Fruit fly (Drosophila melanogaster) whole organism, adult: Measurements from ENCODE around the gene Fit2.
A peak's percentile ranks its signal among the peaks of the same experiment; 100 is the strongest.

Experiments
- CG11617 ChIP-seq: fragments of 200-800 bp; sonication (Bioruptor generic); optimal IDR thresholded peaks from 2 replicates; lab custom pipeline; 2017; ENCODE audit warnings: mild to moderate bottlenecking, missing biosample characterization, missing genetic modification reagents, missing genetic modification characterization
- CG12768 ChIP-seq: fragments of 200-800 bp; sonication (Bioruptor generic); optimal IDR thresholded peaks from 2 replicates; lab custom pipeline; 2017; ENCODE audit warnings: missing biosample characterization, missing genetic modification characterization, mild to moderate bottlenecking, moderate library complexity, missing genetic modification reagents
- CG14711 ChIP-seq: fragments of 200-800 bp; sonication (Bioruptor generic); optimal IDR thresholded peaks from 2 replicates; lab custom pipeline; 2018; ENCODE audit warnings: missing biosample characterization, mild to moderate bottlenecking, missing genetic modification characterization, moderate library complexity
- CG1620 ChIP-seq: fragments of 200-800 bp; sonication (Bioruptor generic); optimal IDR thresholded peaks from 2 replicates; lab custom pipeline; 2016; ENCODE audit warnings: missing biosample characterization, missing genetic modification characterization
- CG33017 ChIP-seq: fragments of 200-800 bp; sonication (Bioruptor generic); optimal IDR thresholded peaks from 2 replicates; lab custom pipeline; 2018; ENCODE audit warnings: missing biosample characterization, mild to moderate bottlenecking, missing genetic modification characterization, moderate library complexity
- CG5204 ChIP-seq: fragments of 200-800 bp; sonication (Bioruptor generic); optimal IDR thresholded peaks from 2 replicates; lab custom pipeline; 2016; ENCODE audit warnings: missing biosample characterization, missing genetic modification characterization
- CG7045 ChIP-seq: fragments of 200-800 bp; sonication (Bioruptor generic); optimal IDR thresholded peaks from 2 replicates; lab custom pipeline; 2017; ENCODE audit warnings: missing biosample characterization, mild to moderate bottlenecking, missing genetic modification characterization
- CG7101 ChIP-seq: fragments of 200-800 bp; sonication (Bioruptor generic); optimal IDR thresholded peaks from 2 replicates; lab custom pipeline; 2018; ENCODE audit warnings: missing biosample characterization, mild to moderate bottlenecking, missing genetic modification characterization, moderate library complexity
- Clk ChIP-seq: fragments of 200-800 bp; sonication (Bioruptor generic); optimal IDR thresholded peaks from 2 replicates; lab custom pipeline; 2017; ENCODE audit warnings: missing biosample characterization, missing genetic modification characterization
- Crg-1 ChIP-seq: fragments of 200-800 bp; sonication (Bioruptor generic); optimal IDR thresholded peaks from 2 replicates; lab custom pipeline; 2016; ENCODE audit warnings: missing biosample characterization, missing genetic modification characterization
- Hr96 ChIP-seq: fragments of 200-800 bp; sonication (Bioruptor generic); optimal IDR thresholded peaks from 2 replicates; lab custom pipeline; 2016; ENCODE audit warnings: missing biosample characterization, missing genetic modification characterization
- Mnt ChIP-seq: fragments of 200-800 bp; sonication (Bioruptor generic); optimal IDR thresholded peaks from 2 replicates; lab custom pipeline; 2016; ENCODE audit warnings: missing biosample characterization, mild to moderate bottlenecking, missing genetic modification characterization
- bab1 ChIP-seq: fragments of 200-800 bp; sonication (Bioruptor generic); optimal IDR thresholded peaks from 3 replicates; lab custom pipeline; 2019; ENCODE audit warnings: missing biosample characterization, mild to moderate bottlenecking, missing genetic modification characterization, moderate library complexity
- cic ChIP-seq: fragments of 200-800 bp; sonication (Bioruptor generic); optimal IDR thresholded peaks from 2 replicates; lab custom pipeline; 2017; ENCODE audit warnings: missing biosample characterization, mild to moderate bottlenecking, missing genetic modification characterization, moderate library complexity
- cnc ChIP-seq, 2 experiments: fragments of >200 bp; optimal IDR thresholded peaks; 2 replicates each; lab custom pipeline; 2017
- kay ChIP-seq: fragments of 200-800 bp; sonication (Bioruptor generic); peaks from one replicate; lab custom pipeline; 2016; ENCODE audit warnings: missing biosample characterization, missing genetic modification characterization, borderline replicate concordance
- ovo ChIP-seq: fragments of 200-800 bp; sonication (Bioruptor generic); optimal IDR thresholded peaks from 2 replicates; lab custom pipeline; 2016; ENCODE audit warnings: missing biosample characterization, missing genetic modification characterization
- pad ChIP-seq: fragments of 200-800 bp; sonication (Bioruptor generic); optimal IDR thresholded peaks from 3 replicates; lab custom pipeline; 2017; ENCODE audit warnings: missing biosample characterization, missing genetic modification characterization, mild to moderate bottlenecking, moderate library complexity, missing genetic modification reagents
- tj ChIP-seq: fragments of 200-800 bp; sonication (Bioruptor generic); optimal IDR thresholded peaks from 3 replicates; lab custom pipeline; 2017; ENCODE audit warnings: missing biosample characterization, mild to moderate bottlenecking, missing genetic modification characterization, moderate library complexity
- toe ChIP-seq: fragments of 200-800 bp; sonication (Bioruptor generic); optimal IDR thresholded peaks from 2 replicates; lab custom pipeline; 2016; ENCODE audit warnings: missing biosample characterization, missing genetic modification characterization

Gene Fit2

dm6 chr3L:17007496-17007895, 16.6 kb upstream of the Fit2 start:
- TF ChIP-seq cic (GFP tag; lab: Kevin White, UChicago) (peak; percentile 7), Mnt (GFP tag; lab: Kevin White, UChicago) (no peak), kay (GFP tag; lab: Kevin White, UChicago) (peak; percentile 88)

dm6 chr3L:17007945-17008344, 16.2 kb upstream of the Fit2 start:
- no peak for TF ChIP-seq CG7101 (tag; lab: Kevin White, UChicago)
- TF ChIP-seq CG12768 (GFP tag; lab: Kevin White, UChicago), result peak; percentile 75
- TF ChIP-seq Clk (GFP tag; lab: Kevin White, UChicago), result no peak
- peak in 1 of 2 experiments; percentile 19 for TF ChIP-seq cnc (optimal IDR thresholded peaks at IDR 0.05; lab: Kevin White, UChicago)

dm6 chr3L:17008911-17009364, 15.2 kb upstream of the Fit2 start:
- TF ChIP-seq Hr96 (no peak), tj (peak; percentile 12), cic (GFP tag; lab: Kevin White, UChicago) (peak; percentile 47), Crg-1 (GFP tag; lab: Kevin White, UChicago) (no peak), ovo (GFP tag; lab: Kevin White, UChicago) (no peak), Clk (GFP tag; lab: Kevin White, UChicago) (no peak), CG5204 (GFP tag; lab: Kevin White, UChicago) (no peak), CG7101 (tag; lab: Kevin White, UChicago) (no peak), CG11617 (GFP tag; lab: Kevin White, UChicago) (no peak), pad (GFP tag; lab: Kevin White, UChicago) (no peak), kay (GFP tag; lab: Kevin White, UChicago) (peak; percentile 63), CG33017 (peak; percentile 2), toe (peak; percentile 9), Mnt (GFP tag; lab: Kevin White, UChicago) (no peak), CG1620 (GFP tag; lab: Kevin White, UChicago) (no peak), CG14711 (tag; lab: Kevin White, UChicago) (no peak), bab1 (GFP tag; lab: Kevin White, UChicago) (no peak), cnc (optimal IDR thresholded peaks at IDR 0.05; lab: Kevin White, UChicago) (no peak)

- peak; percentile 92 for TF ChIP-seq CG12768 (GFP tag; lab: Kevin White, UChicago)
- TF ChIP-seq Crg-1 (GFP tag; lab: Kevin White, UChicago), result peak; percentile 2
- TF ChIP-seq cic (GFP tag; lab: Kevin White, UChicago), result peak; percentile 99
- peak; percentile 38 for TF ChIP-seq Clk (GFP tag; lab: Kevin White, UChicago)
- peak; percentile 28 for TF ChIP-seq CG11617 (GFP tag; lab: Kevin White, UChicago)
- peak; percentile 92 for TF ChIP-seq tj
- peak; percentile 44 for TF ChIP-seq CG7101 (tag; lab: Kevin White, UChicago)
- peak; percentile 69 for TF ChIP-seq CG33017
- TF ChIP-seq CG1620 (GFP tag; lab: Kevin White, UChicago), result peak; percentile 17
- peak in 1 of 2 experiments; percentile 76 for TF ChIP-seq cnc (optimal IDR thresholded peaks at IDR 0.05; lab: Kevin White, UChicago)
- TF ChIP-seq Mnt (GFP tag; lab: Kevin White, UChicago), result peak; percentile 92
- TF ChIP-seq bab1 (GFP tag; lab: Kevin White, UChicago), result peak; percentile 74
- no peak for TF ChIP-seq CG14711 (tag; lab: Kevin White, UChicago)
- no peak for TF ChIP-seq toe
- TF ChIP-seq Hr96, result peak; percentile 78
- TF ChIP-seq CG5204 (GFP tag; lab: Kevin White, UChicago), result peak; percentile 53
- TF ChIP-seq ovo (GFP tag; lab: Kevin White, UChicago), result peak; percentile 82
- peak; percentile 91 for TF ChIP-seq pad (GFP tag; lab: Kevin White, UChicago)
- TF ChIP-seq CG7045 (GFP tag; lab: Kevin White, UChicago), result peak; percentile 53
- TF ChIP-seq kay (GFP tag; lab: Kevin White, UChicago), result no peak
Observed at dm6 chr3L:17009715-17010491, 14.2 kb upstream of the Fit2 start.

DNA sequence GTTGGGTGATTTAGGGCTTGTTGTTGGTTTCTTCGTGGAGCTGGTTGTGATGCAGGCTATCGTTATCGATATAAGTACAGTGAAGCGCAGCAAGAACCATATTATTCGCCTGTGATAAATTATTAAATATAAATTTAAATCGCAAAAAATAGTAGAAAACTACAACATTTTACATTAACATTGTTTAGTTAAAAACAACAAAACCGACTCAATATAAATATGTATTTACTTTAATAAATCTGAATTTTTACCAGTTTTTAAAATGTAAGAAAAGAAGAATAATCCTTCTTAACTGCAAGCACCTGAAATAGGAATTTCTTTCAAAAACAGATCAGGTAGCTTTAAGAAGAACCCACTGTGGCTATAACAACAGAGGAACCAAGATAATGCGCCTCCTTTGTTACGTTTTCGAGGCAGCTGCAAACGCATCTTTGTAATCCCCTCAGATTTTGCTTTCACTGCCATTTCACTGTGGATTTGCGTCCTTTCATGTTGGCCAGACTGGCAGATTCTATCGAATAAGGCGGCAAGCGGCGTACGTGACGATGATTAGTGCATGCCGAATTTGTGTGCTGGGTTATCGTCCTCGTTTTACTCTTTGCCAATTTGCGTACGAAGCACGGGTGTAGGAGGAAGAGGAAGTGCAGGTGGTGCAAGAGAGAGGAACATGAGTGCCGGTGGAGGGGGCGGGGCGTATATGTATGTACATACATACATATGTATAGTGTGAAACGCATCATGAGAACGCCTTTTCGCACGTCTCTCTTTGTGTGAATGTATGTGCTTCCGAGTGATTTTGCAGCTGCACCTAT, 13.4 kb upstream of the Fit2 start:
- TF ChIP-seq kay (GFP tag; lab: Kevin White, UChicago) (peak; percentile 91), CG14711 (tag; lab: Kevin White, UChicago) (no peak), CG7045 (GFP tag; lab: Kevin White, UChicago) (no peak), CG11617 (GFP tag; lab: Kevin White, UChicago) (no peak), bab1 (GFP tag; lab: Kevin White, UChicago) (no peak), Clk (GFP tag; lab: Kevin White, UChicago) (no peak), CG5204 (GFP tag; lab: Kevin White, UChicago) (no peak), Mnt (GFP tag; lab: Kevin White, UChicago) (no peak), CG12768 (GFP tag; lab: Kevin White, UChicago) (peak; percentile 35), cnc (optimal IDR thresholded peaks at IDR 0.05; lab: Kevin White, UChicago) (peak in 1 of 2 experiments; percentile 19), CG33017 (no peak), Crg-1 (GFP tag; lab: Kevin White, UChicago) (no peak), toe (no peak), Hr96 (peak; percentile 18), ovo (GFP tag; lab: Kevin White, UChicago) (no peak), cic (GFP tag; lab: Kevin White, UChicago) (peak; percentile 48)
